Worm (Caenorhabditis elegans) whole organism, young adult: ENCODE data around the gene arrd-17.

ENCODE experiments used
- B0035.1 ChIP-seq: sonication (generic microtip); optimal IDR thresholded peaks from 2 replicates; lab custom pipeline; 2016; ENCODE audit warnings: missing genetic modification characterization, mild to moderate bottlenecking, missing compliant biosample characterization, missing genotype, missing genetic modification reagents
- B0261.1 ChIP-seq: sonication (generic microtip); optimal IDR thresholded peaks from 2 replicates; lab custom pipeline; 2016; ENCODE audit warnings: mild to moderate bottlenecking, missing genetic modification characterization, moderate library complexity, missing compliant biosample characterization
- D2030.7 ChIP-seq: fragments of 200-800 bp; sonication (Bioruptor generic); IDR thresholded peaks from 2 replicates; pipeline ENCODE4 v1.3.6; 2022; ENCODE audit warnings: missing genetic modification reagents, missing genetic modification characterization, missing compliant biosample characterization
- F23B12.7 ChIP-seq: sonication (generic microtip); optimal IDR thresholded peaks from 2 replicates; lab custom pipeline; 2017; ENCODE audit warnings: missing genetic modification characterization, mild to moderate bottlenecking, missing compliant biosample characterization, antibody characterized with exemption, moderate library complexity; ENCODE audit not compliant: insufficient read depth
- F49E8.2 ChIP-seq: sonication (generic microtip); optimal IDR thresholded peaks from 3 replicates; lab custom pipeline; 2017; ENCODE audit warnings: missing genetic modification characterization, mild to moderate bottlenecking, missing compliant biosample characterization, antibody characterized with exemption, moderate library complexity; ENCODE audit not compliant: insufficient read depth
- F55B11.4 ChIP-seq: sonication (generic microtip); optimal IDR thresholded peaks from 2 replicates; lab custom pipeline; 2016; ENCODE audit warnings: missing compliant biosample characterization, missing genetic modification characterization, borderline replicate concordance; ENCODE audit not compliant: insufficient read depth
- K11D2.4 ChIP-seq: fragments of 200-800 bp; sonication (Bioruptor generic); IDR thresholded peaks from 2 replicates; pipeline ENCODE4 v1.3.6; 2022; ENCODE audit warnings: missing genetic modification reagents, missing genetic modification characterization, missing compliant biosample characterization
- ZK185.1 ChIP-seq: sonication (generic microtip); optimal IDR thresholded peaks from 2 replicates; lab custom pipeline; 2016; ENCODE audit warnings: mild to moderate bottlenecking, missing genetic modification characterization, missing compliant biosample characterization; ENCODE audit not compliant: poor library complexity, severe bottlenecking
- aptf-3 ChIP-seq: fragments of 200-800 bp; sonication (Bioruptor generic); IDR thresholded peaks from 2 replicates; pipeline ENCODE4 v1.3.6; 2022; ENCODE audit warnings: missing genetic modification characterization, missing compliant biosample characterization
- atf-7 ChIP-seq: sonication (generic microtip); optimal IDR thresholded peaks from 2 replicates; lab custom pipeline; 2017; ENCODE audit warnings: mild to moderate bottlenecking, missing genetic modification characterization, missing compliant biosample characterization
- attf-5 ChIP-seq: fragments of 200-800 bp; sonication (Bioruptor generic); optimal IDR thresholded peaks from 2 replicates; lab custom pipeline; 2018; ENCODE audit warnings: mild to moderate bottlenecking, missing genetic modification characterization, missing compliant biosample characterization
- ccch-3 ChIP-seq: fragments of 200-800 bp; sonication (Bioruptor generic); optimal IDR thresholded peaks from 2 replicates; lab custom pipeline; 2018; ENCODE audit warnings: mild to moderate bottlenecking, missing genetic modification characterization, missing compliant biosample characterization
- ceh-100 ChIP-seq: fragments of 200-800 bp; sonication (Bioruptor generic); IDR thresholded peaks from 2 replicates; pipeline ENCODE4 v1.3.6; 2022; ENCODE audit warnings: missing genetic modification reagents, missing genetic modification characterization, missing compliant biosample characterization
- ceh-27 ChIP-seq: fragments of 200-800 bp; sonication (Bioruptor generic); optimal IDR thresholded peaks from 2 replicates; lab custom pipeline; 2018; ENCODE audit warnings: mild to moderate bottlenecking, missing genetic modification characterization, moderate library complexity, missing compliant biosample characterization
- ceh-40 ChIP-seq: fragments of 200-800 bp; sonication (Bioruptor generic); IDR thresholded peaks from 2 replicates; pipeline ENCODE4 v1.3.6; 2022; ENCODE audit warnings: missing genetic modification characterization, missing compliant biosample characterization
- chd-7 ChIP-seq: sonication (generic microtip); optimal IDR thresholded peaks from 2 replicates; lab custom pipeline; 2016; ENCODE audit warnings: mild to moderate bottlenecking, missing genetic modification characterization, moderate library complexity, missing compliant biosample characterization
- efl-1 ChIP-seq: fragments of 150-350 bp; optimal IDR thresholded peaks from 2 replicates; lab custom pipeline; 2014; ENCODE audit warnings: missing biosample characterization, missing genetic modification reagents, missing genetic modification characterization
- egl-44 ChIP-seq: fragments of 200-800 bp; sonication (Bioruptor generic); IDR thresholded peaks from 2 replicates; pipeline ENCODE4 v1.3.6; 2022; ENCODE audit warnings: missing genetic modification reagents, missing genetic modification characterization, missing compliant biosample characterization
- ekl-4 ChIP-seq: fragments of 200-800 bp; sonication (Bioruptor generic); IDR thresholded peaks from 2 replicates; pipeline ENCODE4 v1.3.6; 2022; ENCODE audit warnings: missing genetic modification reagents, missing genetic modification characterization, missing compliant biosample characterization
- ets-4 ChIP-seq: fragments of 200-800 bp; sonication (Bioruptor generic); optimal IDR thresholded peaks from 2 replicates; lab custom pipeline; 2018; ENCODE audit warnings: mild to moderate bottlenecking, missing genetic modification characterization, missing compliant biosample characterization
- fkh-3 ChIP-seq: sonication (generic microtip); optimal IDR thresholded peaks from 2 replicates; lab custom pipeline; 2016; ENCODE audit warnings: mild to moderate bottlenecking, missing genetic modification characterization, missing compliant biosample characterization
- hlh-12 ChIP-seq: sonication (generic microtip); optimal IDR thresholded peaks from 2 replicates; lab custom pipeline; 2016; ENCODE audit warnings: missing genetic modification characterization, missing compliant biosample characterization
- hmg-20 ChIP-seq: fragments of 200-800 bp; sonication (Bioruptor generic); IDR thresholded peaks from 2 replicates; pipeline ENCODE4 v1.3.6; 2022; ENCODE audit warnings: missing genetic modification reagents, missing genetic modification characterization, missing compliant biosample characterization
- hrde-1 ChIP-seq: sonication (generic microtip); optimal IDR thresholded peaks from 2 replicates; lab custom pipeline; 2016; ENCODE audit warnings: missing genetic modification characterization, mild to moderate bottlenecking, missing compliant biosample characterization, moderate library complexity, missing genotype, missing genetic modification reagents, borderline replicate concordance
- hsf-1 ChIP-seq: fragments of 200-800 bp; sonication (Bioruptor generic); IDR thresholded peaks from 2 replicates; pipeline ENCODE4 v1.3.6; 2022; ENCODE audit warnings: missing genetic modification reagents, missing genetic modification characterization, missing compliant biosample characterization
- let-526 ChIP-seq: fragments of 200-800 bp; sonication (Bioruptor generic); IDR thresholded peaks from 2 replicates; pipeline ENCODE4 v1.3.6; 2022; ENCODE audit warnings: missing genetic modification reagents, missing genetic modification characterization, missing compliant biosample characterization
- lin-26 ChIP-seq: fragments of 200-800 bp; sonication (Bioruptor generic); IDR thresholded peaks from 2 replicates; pipeline ENCODE4 v1.3.6; 2022; ENCODE audit warnings: missing genetic modification reagents, missing genetic modification characterization, missing compliant biosample characterization
- lir-1 ChIP-seq: fragments of 200-800 bp; sonication (Bioruptor generic); conservative IDR thresholded peaks from 2 replicates; pipeline ENCODE4 v1.3.6; 2022; ENCODE audit warnings: missing genetic modification reagents, missing genetic modification characterization, missing compliant biosample characterization
- lsl-1 ChIP-seq: fragments of 200-800 bp; sonication (Bioruptor generic); optimal IDR thresholded peaks from 2 replicates; lab custom pipeline; 2018; ENCODE audit warnings: mild to moderate bottlenecking, missing genetic modification characterization, moderate library complexity, missing compliant biosample characterization
- lsy-27 ChIP-seq: sonication (generic microtip); optimal IDR thresholded peaks from 2 replicates; lab custom pipeline; 2017; ENCODE audit warnings: missing genetic modification characterization, mild to moderate bottlenecking, missing compliant biosample characterization, antibody characterized with exemption, missing genotype, borderline replicate concordance; ENCODE audit not compliant: insufficient read depth
- madf-8 ChIP-seq: fragments of 200-800 bp; sonication (Bioruptor generic); conservative IDR thresholded peaks from 2 replicates; pipeline ENCODE4 v1.3.6; 2022; ENCODE audit warnings: missing genetic modification reagents, missing genetic modification characterization, missing compliant biosample characterization
- mel-28 ChIP-seq: sonication (generic microtip); optimal IDR thresholded peaks from 2 replicates; lab custom pipeline; 2016; ENCODE audit warnings: borderline replicate concordance, mild to moderate bottlenecking, missing genetic modification characterization, missing compliant biosample characterization
- nfya-2 ChIP-seq: fragments of 200-800 bp; sonication (Bioruptor generic); IDR thresholded peaks from 2 replicates; pipeline ENCODE4 v1.3.6; 2022; ENCODE audit warnings: missing genetic modification reagents, missing genetic modification characterization, missing compliant biosample characterization
- nhr-120 ChIP-seq: fragments of 200-800 bp; sonication (Bioruptor generic); IDR thresholded peaks from 2 replicates; pipeline ENCODE4 v1.3.6; 2022; ENCODE audit warnings: missing genetic modification characterization, missing compliant biosample characterization
- pbrm-1 ChIP-seq: fragments of 200-800 bp; sonication (Bioruptor generic); IDR thresholded peaks from 2 replicates; pipeline ENCODE4 v1.3.6; 2022; ENCODE audit warnings: missing genetic modification reagents, missing genetic modification characterization, missing compliant biosample characterization
- repo-1 ChIP-seq: sonication (generic microtip); optimal IDR thresholded peaks from 2 replicates; lab custom pipeline; 2017; ENCODE audit warnings: mild to moderate bottlenecking, missing genetic modification characterization, missing compliant biosample characterization
- sdz-38 ChIP-seq: sonication (generic microtip); optimal IDR thresholded peaks from 2 replicates; lab custom pipeline; 2016; ENCODE audit warnings: missing genotype, missing genetic modification characterization, missing compliant biosample characterization
- snpc-4 ChIP-seq, 5 experiments: fragments of 150-350 bp in 1 of 5; sonication (generic microtip) in 4 of 5; optimal IDR thresholded peaks; 2 replicates each; lab custom pipeline; 2014 to 2018; ENCODE audit warnings: missing genetic modification characterization in 5 of 5, missing biosample characterization in 3 of 5, antibody characterized with exemption in 2 of 5, mild to moderate bottlenecking in 2 of 5, missing compliant biosample characterization in 2 of 5, missing genotype in 2 of 5, moderate library complexity in 2 of 5, missing genetic modification reagents in 1 of 5
- somi-1 ChIP-seq: fragments of 200-800 bp; sonication (Bioruptor generic); optimal IDR thresholded peaks from 2 replicates; lab custom pipeline; 2018; ENCODE audit warnings: mild to moderate bottlenecking, missing genetic modification characterization, missing compliant biosample characterization
- sptf-2 ChIP-seq: fragments of 200-800 bp; sonication (Bioruptor generic); optimal IDR thresholded peaks from 2 replicates; lab custom pipeline; 2018; ENCODE audit warnings: mild to moderate bottlenecking, missing genetic modification characterization, missing compliant biosample characterization
- tbx-9 ChIP-seq: sonication (generic microtip); optimal IDR thresholded peaks from 2 replicates; lab custom pipeline; 2016; ENCODE audit warnings: borderline replicate concordance, missing genetic modification characterization, inconsistent platforms, missing compliant biosample characterization
- unc-130 ChIP-seq: sonication (generic microtip); optimal IDR thresholded peaks from 2 replicates; lab custom pipeline; 2016; ENCODE audit warnings: missing genetic modification reagents, missing genetic modification characterization, missing compliant biosample characterization
- zfh-2 ChIP-seq: fragments of 200-800 bp; sonication (Bioruptor generic); conservative IDR thresholded peaks from 2 replicates; pipeline ENCODE4 v1.3.6; 2022; ENCODE audit warnings: missing genetic modification reagents, missing genetic modification characterization, missing compliant biosample characterization
- zim-3 ChIP-seq: sonication (generic microtip); optimal IDR thresholded peaks from 2 replicates; lab custom pipeline; 2017; ENCODE audit warnings: mild to moderate bottlenecking, missing genetic modification characterization, moderate library complexity, missing compliant biosample characterization
- ztf-22 ChIP-seq: fragments of 200-800 bp; sonication (Bioruptor generic); optimal IDR thresholded peaks from 2 replicates; lab custom pipeline; 2018; ENCODE audit warnings: mild to moderate bottlenecking, missing genetic modification characterization, moderate library complexity, missing compliant biosample characterization
- ztf-25 ChIP-seq: fragments of 200-800 bp; sonication (Bioruptor generic); IDR thresholded peaks from 2 replicates; pipeline ENCODE4 v1.3.6; 2022; ENCODE audit warnings: missing genetic modification reagents, missing genetic modification characterization, missing compliant biosample characterization
- ztf-26 ChIP-seq: sonication (generic microtip); optimal IDR thresholded peaks from 2 replicates; lab custom pipeline; 2017; ENCODE audit warnings: missing genetic modification characterization, missing compliant biosample characterization
- ztf-28 ChIP-seq: fragments of 200-800 bp; sonication (Bioruptor generic); IDR thresholded peaks from 2 replicates; pipeline ENCODE4 v1.3.6; 2022; ENCODE audit warnings: missing genetic modification reagents, missing genetic modification characterization, missing compliant biosample characterization

Gene arrd-17

DNA sequence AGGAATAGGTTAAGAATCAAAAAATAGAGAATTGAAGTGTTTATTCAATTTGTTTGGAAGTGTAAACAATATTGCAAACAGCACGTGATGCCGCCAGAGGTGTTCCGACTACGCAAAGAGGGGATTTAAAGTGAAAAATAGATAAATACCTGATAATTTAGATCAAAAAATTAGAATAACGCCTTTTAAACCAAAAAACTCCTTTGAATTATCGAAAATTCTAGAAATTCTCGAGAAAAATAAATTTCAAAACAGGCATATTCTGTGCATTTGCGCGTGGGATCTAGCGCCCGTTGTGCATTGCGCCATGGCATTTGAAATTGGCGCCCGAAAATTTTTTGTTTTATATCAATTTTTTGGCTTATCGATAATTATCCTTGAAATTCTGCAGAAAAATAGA is 8.3 kb downstream of the arrd-17 start, which contains the start of gene hip-1 (continued):
- TF ChIP-seq chd-7, result no peak
- peak; percentile 22; the same call in 1 of the 2 replicates for TF ChIP-seq ekl-4 (GFP tag; lab: Robert Waterston, UW)
- no peak for TF ChIP-seq somi-1 (GFP tag; lab: Kevin White, UChicago)
- no peak for TF ChIP-seq snpc-4 (GFP tag; optimal IDR thresholded peaks at IDR 0.05; lab: Kevin White, UChicago)
- peak in 2 of 4 experiments; percentile 1 to 26 for TF ChIP-seq snpc-4 (tag; optimal IDR thresholded peaks at IDR 0.05; lab: Kevin White, UChicago)
- TF ChIP-seq hlh-12 (tag; lab: Kevin White, UChicago), result no peak
- no peak for TF ChIP-seq atf-7 (tag; lab: Kevin White, UChicago)
- no peak for TF ChIP-seq ZK185.1
- TF ChIP-seq repo-1, result no peak
- no peak for TF ChIP-seq ceh-27 (GFP tag; lab: Kevin White, UChicago)
- no peak for TF ChIP-seq fkh-3 (tag; lab: Kevin White, UChicago)
- 0 out of 2 replicates have a peak, but pooled peaks have one; percentile 25 for TF ChIP-seq pbrm-1 (GFP tag; lab: Robert Waterston, UW)
- TF ChIP-seq lin-26 (GFP tag; lab: Robert Waterston, UW), result no peak
- no peak for TF ChIP-seq lsy-27
- no peak for TF ChIP-seq egl-44 (GFP tag; lab: Robert Waterston, UW)
- TF ChIP-seq sdz-38, result no peak
- no peak for TF ChIP-seq B0261.1 (tag; lab: Kevin White, UChicago)
- TF ChIP-seq F55B11.4 (tag; lab: Kevin White, UChicago), result no peak
- TF ChIP-seq B0035.1 (tag; lab: Kevin White, UChicago), result no peak
- TF ChIP-seq hmg-20 (GFP tag; lab: Robert Waterston, UW), result no peak
- no peak for TF ChIP-seq nhr-120 (GFP tag; lab: Robert Waterston, UW)
- TF ChIP-seq F49E8.2 (tag; lab: Kevin White, UChicago), result no peak
- TF ChIP-seq aptf-3 (GFP tag; lab: Robert Waterston, UW), result no peak
- TF ChIP-seq ztf-22 (GFP tag; lab: Kevin White, UChicago), result no peak
- TF ChIP-seq hsf-1, result peak; percentile 93
- TF ChIP-seq ceh-100, result no peak
- no peak for TF ChIP-seq ceh-40 (GFP tag; lab: Robert Waterston, UW)
- no peak for TF ChIP-seq ccch-3 (GFP tag; lab: Kevin White, UChicago)
- no peak for TF ChIP-seq sptf-2 (GFP tag; lab: Kevin White, UChicago)
- TF ChIP-seq lsl-1, result peak; percentile 63
- no peak for TF ChIP-seq nfya-2 (GFP tag; lab: Robert Waterston, UW)
- TF ChIP-seq ztf-28 (GFP tag; lab: Robert Waterston, UW), result no peak
- TF ChIP-seq mel-28 (tag; lab: Kevin White, UChicago), result no peak
- TF ChIP-seq ztf-25, result no peak
- TF ChIP-seq efl-1 (GFP tag; lab: Kevin White, UChicago), result peak; percentile 75
- peak; percentile 10 for TF ChIP-seq unc-130 (GFP tag; lab: Kevin White, UChicago)
- TF ChIP-seq zim-3 (tag; lab: Kevin White, UChicago), result no peak
- peak; percentile 62 for TF ChIP-seq attf-5 (GFP tag; lab: Kevin White, UChicago)
- no peak for TF ChIP-seq zfh-2 (GFP tag; lab: Robert Waterston, UW)
- TF ChIP-seq tbx-9 (tag; lab: Kevin White, UChicago), result no peak
- TF ChIP-seq F23B12.7 (tag; lab: Kevin White, UChicago), result peak; percentile 77
- no peak for TF ChIP-seq ztf-26 (tag; lab: Kevin White, UChicago)
- TF ChIP-seq K11D2.4 (GFP tag; lab: Robert Waterston, UW), result no peak
- peak; percentile 71 for TF ChIP-seq D2030.7 (GFP tag; lab: Robert Waterston, UW)
- TF ChIP-seq ets-4, result no peak
- peak; percentile 64; the same call in 1 of the 2 replicates for TF ChIP-seq madf-8 (GFP tag; lab: Robert Waterston, UW)
- TF ChIP-seq let-526 (GFP tag; lab: Robert Waterston, UW), result no peak
- TF ChIP-seq hrde-1, result no peak
- TF ChIP-seq lir-1, result no peak
